Worm (Caenorhabditis elegans) whole organism, L4 larva: ENCODE data around the gene oac-14.

Experiments
- D1046.2 ChIP-seq: fragments of 200-800 bp; sonication (Bioruptor generic); IDR thresholded peaks from 2 replicates; pipeline ENCODE4 v1.3.6; 2022; ENCODE audit warnings: missing genetic modification characterization, missing compliant biosample characterization
- F10B5.3 ChIP-seq: sonication (generic microtip); optimal IDR thresholded peaks from 2 replicates; lab custom pipeline; 2016; ENCODE audit warnings: mild to moderate bottlenecking, missing genetic modification characterization, missing compliant biosample characterization
- T26A8.4 ChIP-seq: fragments of 200-800 bp; sonication (Bioruptor generic); IDR thresholded peaks from 2 replicates; pipeline ENCODE4 v1.3.6; 2022; ENCODE audit warnings: missing genetic modification characterization, missing compliant biosample characterization
- Y75B8A.6 ChIP-seq: fragments of 200-800 bp; sonication (Bioruptor generic); IDR thresholded peaks from 2 replicates; pipeline ENCODE4 v1.3.6; 2022; ENCODE audit warnings: missing genetic modification reagents, missing genetic modification characterization, missing compliant biosample characterization
- aha-1 ChIP-seq: fragments of 150-350 bp; peaks from one replicate; lab custom pipeline; 2014; ENCODE audit warnings: missing biosample characterization, missing genetic modification characterization
- aly-2 ChIP-seq: sonication (generic microtip); optimal IDR thresholded peaks from 2 replicates; lab custom pipeline; 2018; ENCODE audit warnings: missing biosample characterization, missing genetic modification characterization
- ama-1 ChIP-seq: fragments of 150-350 bp; optimal IDR thresholded peaks from 2 replicates; lab custom pipeline; 2014; ENCODE audit warnings: inconsistent platforms, mixed read lengths
- attf-4 ChIP-seq: sonication (generic microtip); optimal IDR thresholded peaks from 3 replicates; lab custom pipeline; 2017; ENCODE audit warnings: missing biosample characterization, missing genetic modification characterization
- ceh-32 ChIP-seq: sonication (generic microtip); optimal IDR thresholded peaks from 2 replicates; lab custom pipeline; 2016; ENCODE audit warnings: mild to moderate bottlenecking, missing genetic modification characterization, missing compliant biosample characterization; ENCODE audit not compliant: poor library complexity
- ceh-44 ChIP-seq: fragments of 200-800 bp; sonication (Bioruptor generic); IDR thresholded peaks from 2 replicates; pipeline ENCODE4 v1.3.6; 2022; ENCODE audit warnings: missing genetic modification reagents, missing genetic modification characterization, missing compliant biosample characterization
- ctbp-1 ChIP-seq: fragments of 200-800 bp; sonication (Bioruptor generic); IDR thresholded peaks from 2 replicates; pipeline ENCODE4 v1.3.6; 2022; ENCODE audit warnings: missing genetic modification reagents, missing genetic modification characterization, missing compliant biosample characterization
- daf-12 ChIP-seq: fragments of 150-350 bp; optimal IDR thresholded peaks from 2 replicates; lab custom pipeline; 2014; ENCODE audit warnings: missing biosample characterization, missing genetic modification reagents, missing genetic modification characterization
- daf-16 ChIP-seq, 3 experiments: sonication (generic microtip); optimal IDR thresholded peaks; 2 replicates each; lab custom pipeline; 2016 to 2017; ENCODE audit warnings: missing genetic modification characterization in 3 of 3, missing genetic modification reagents in 3 of 3, mild to moderate bottlenecking in 2 of 3, missing compliant biosample characterization in 2 of 3, missing biosample characterization in 1 of 3, moderate library complexity in 1 of 3
- daf-8 ChIP-seq: fragments of 200-800 bp; sonication (Bioruptor generic); IDR thresholded peaks from 2 replicates; pipeline ENCODE4 v1.3.6; 2022; ENCODE audit warnings: missing genetic modification characterization, missing compliant biosample characterization
- dmd-8 ChIP-seq: fragments of 200-800 bp; sonication (Bioruptor generic); IDR thresholded peaks from 2 replicates; pipeline ENCODE4 v1.3.6; 2022; ENCODE audit warnings: missing genetic modification characterization, missing compliant biosample characterization
- duxl-1 ChIP-seq: sonication (generic microtip); optimal IDR thresholded peaks from 2 replicates; lab custom pipeline; 2016; ENCODE audit warnings: mild to moderate bottlenecking, missing genetic modification characterization, moderate library complexity, missing compliant biosample characterization; ENCODE audit not compliant: poor library complexity
- egl-27 ChIP-seq: sonication (generic microtip); optimal IDR thresholded peaks from 3 replicates; lab custom pipeline; 2017; ENCODE audit warnings: missing biosample characterization, missing genetic modification reagents, missing genetic modification characterization
- egl-43 ChIP-seq: fragments of 200-800 bp; sonication (Bioruptor generic); IDR thresholded peaks from 2 replicates; pipeline ENCODE4 v1.3.6; 2022; ENCODE audit warnings: missing genetic modification reagents, missing genetic modification characterization, missing compliant biosample characterization
- fkh-10 ChIP-seq: fragments of 150-350 bp; optimal IDR thresholded peaks from 2 replicates; lab custom pipeline; 2014; ENCODE audit warnings: missing biosample characterization, missing genetic modification reagents, missing genetic modification characterization
- hlh-11 ChIP-seq: fragments of 200-800 bp; sonication (Bioruptor generic); optimal IDR thresholded peaks from 2 replicates; lab custom pipeline; 2018; ENCODE audit warnings: mild to moderate bottlenecking, missing genetic modification characterization, missing compliant biosample characterization
- lim-7 ChIP-seq: fragments of 200-800 bp; sonication (Bioruptor generic); IDR thresholded peaks from 2 replicates; pipeline ENCODE4 v1.3.6; 2022; ENCODE audit warnings: missing genetic modification characterization, missing compliant biosample characterization
- lin-15B ChIP-seq: fragments of 150-350 bp; sonication (generic microtip); optimal IDR thresholded peaks from 3 replicates; lab custom pipeline; 2014; ENCODE audit warnings: missing biosample characterization, missing genetic modification characterization
- lir-3 ChIP-seq: sonication (generic microtip); optimal IDR thresholded peaks from 2 replicates; lab custom pipeline; 2016; ENCODE audit warnings: mild to moderate bottlenecking, missing genetic modification characterization, missing compliant biosample characterization
- mxl-2 ChIP-seq: fragments of 200-800 bp; sonication (Bioruptor generic); conservative IDR thresholded peaks from 2 replicates; pipeline ENCODE4 v1.3.6; 2022; ENCODE audit warnings: missing genetic modification reagents, missing genetic modification characterization, missing compliant biosample characterization
- nhr-102 ChIP-seq: sonication (generic microtip); optimal IDR thresholded peaks from 2 replicates; lab custom pipeline; 2016; ENCODE audit warnings: mild to moderate bottlenecking, missing genetic modification characterization, moderate library complexity, missing compliant biosample characterization
- nhr-25 ChIP-seq: sonication (generic microtip); optimal IDR thresholded peaks from 2 replicates; lab custom pipeline; 2017; ENCODE audit warnings: missing genetic modification characterization, mild to moderate bottlenecking, missing compliant biosample characterization, antibody characterized with exemption, moderate library complexity, borderline replicate concordance; ENCODE audit not compliant: insufficient read depth
- nhr-77 ChIP-seq: fragments of 150-350 bp; optimal IDR thresholded peaks from 2 replicates; lab custom pipeline; 2014; ENCODE audit warnings: missing biosample characterization, missing genetic modification characterization
- pha-4 ChIP-seq, 2 experiments: fragments of 150-350 bp in 1 of 2; fragments of 200-800 bp in 1 of 2; sonication (Bioruptor generic) in 1 of 2; IDR thresholded peaks in 1 of 2; optimal IDR thresholded peaks in 1 of 2; 2 replicates each; pipeline versions ENCODE4 v1.3.6 to Lab custom; 2014 to 2022; ENCODE audit warnings: missing genetic modification characterization in 2 of 2, missing genetic modification reagents in 2 of 2, missing biosample characterization in 1 of 2, missing compliant biosample characterization in 1 of 2
- php-3 ChIP-seq: fragments of 200-800 bp; sonication (Bioruptor generic); IDR thresholded peaks from 2 replicates; pipeline ENCODE4 v1.3.6; 2022; ENCODE audit warnings: missing genetic modification reagents, missing genetic modification characterization, missing compliant biosample characterization
- rbr-2 ChIP-seq: sonication (generic microtip); optimal IDR thresholded peaks from 2 replicates; lab custom pipeline; 2016; ENCODE audit warnings: missing genotype, missing genetic modification characterization, missing compliant biosample characterization
- set-16 ChIP-seq: fragments of 200-800 bp; sonication (Bioruptor generic); IDR thresholded peaks from 2 replicates; pipeline ENCODE4 v1.3.6; 2022; ENCODE audit warnings: missing genetic modification reagents, missing genetic modification characterization, missing compliant biosample characterization
- skn-1 ChIP-seq: fragments of 150-350 bp; optimal IDR thresholded peaks from 2 replicates; lab custom pipeline; 2014; ENCODE audit warnings: missing biosample characterization, missing genetic modification characterization
- snpc-1.2 ChIP-seq: fragments of 200-800 bp; sonication (Bioruptor generic); IDR thresholded peaks from 2 replicates; pipeline ENCODE4 v1.3.6; 2022; ENCODE audit warnings: missing genetic modification reagents, missing genetic modification characterization, missing compliant biosample characterization
- tag-97 ChIP-seq: fragments of 200-800 bp; sonication (Bioruptor generic); IDR thresholded peaks from 2 replicates; pipeline ENCODE4 v1.3.6; 2022; ENCODE audit warnings: missing genetic modification characterization, missing compliant biosample characterization
- unc-130 ChIP-seq: sonication (generic microtip); optimal IDR thresholded peaks from 2 replicates; lab custom pipeline; 2016; ENCODE audit warnings: missing genetic modification reagents, missing genetic modification characterization, missing compliant biosample characterization
- ztf-11 ChIP-seq: fragments of 150-350 bp; optimal IDR thresholded peaks from 2 replicates; lab custom pipeline; 2014; ENCODE audit warnings: missing biosample characterization, missing genetic modification characterization

The oac-14 gene

DNA sequence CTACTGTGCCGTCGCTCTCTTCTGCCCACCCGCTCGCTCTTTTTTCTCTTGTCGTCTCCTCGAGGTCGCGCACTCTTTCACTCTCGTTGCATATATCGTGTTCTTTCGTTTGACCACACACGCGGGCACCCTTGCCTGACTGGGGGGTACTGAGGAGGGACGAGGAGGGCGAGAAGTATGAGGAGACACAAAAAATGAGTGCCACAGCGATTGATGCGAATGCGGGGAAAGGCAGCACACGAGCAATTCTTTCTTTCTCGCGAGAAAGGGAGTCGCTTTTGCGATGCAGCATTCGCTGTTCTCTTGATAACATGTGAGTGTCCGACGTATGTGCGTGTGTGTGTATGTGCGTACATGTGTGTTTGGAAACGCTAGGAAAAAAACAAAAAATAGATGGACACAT lies 46.7 kb upstream of the oac-14 start (continued):
- TF ChIP-seq pha-4 (GFP tag; IDR thresholded peaks at IDR 0.05; lab: Robert Waterston, UW): peak; percentile 40; the same call in 1 of the 2 replicates
- no peak for TF ChIP-seq pha-4 (tag; optimal IDR thresholded peaks at IDR 0.05; lab: Kevin White, UChicago)
- TF ChIP-seq D1046.2 (GFP tag; lab: Robert Waterston, UW): no peak
- no peak for TF ChIP-seq egl-27 (tag; lab: Kevin White, UChicago)
- TF ChIP-seq nhr-25 (tag; lab: Kevin White, UChicago): peak; percentile 75
- peak; percentile 77; the same call in 1 of the 2 replicates for TF ChIP-seq egl-43 (GFP tag; lab: Robert Waterston, UW)
- peak; percentile 86 for TF ChIP-seq set-16
- no peak for TF ChIP-seq snpc-1.2 (GFP tag; lab: Robert Waterston, UW)
- peak; percentile 63 for TF ChIP-seq T26A8.4 (GFP tag; lab: Robert Waterston, UW)
- no peak for TF ChIP-seq lir-3 (tag; lab: Kevin White, UChicago)
- no peak for TF ChIP-seq unc-130 (GFP tag; lab: Kevin White, UChicago)
- peak; percentile 74 for TF ChIP-seq ctbp-1 (GFP tag; lab: Robert Waterston, UW)
- peak; percentile 64 for TF ChIP-seq nhr-77 (tag; lab: Kevin White, UChicago)
- TF ChIP-seq ztf-11 (tag; lab: Kevin White, UChicago): no peak
- TF ChIP-seq php-3 (GFP tag; lab: Robert Waterston, UW): no peak
- TF ChIP-seq duxl-1 (tag; lab: Kevin White, UChicago): peak; percentile 43
- TF ChIP-seq nhr-102: peak; percentile 50
- TF ChIP-seq skn-1 (tag; lab: Kevin White, UChicago): no peak
- TF ChIP-seq tag-97: no peak
- no peak for TF ChIP-seq aly-2
- TF ChIP-seq daf-12 (tag; lab: Kevin White, UChicago): no peak
- TF ChIP-seq daf-8: no peak
- no peak for TF ChIP-seq dmd-8
- no peak for TF ChIP-seq mxl-2 (GFP tag; lab: Robert Waterston, UW)
- TF ChIP-seq ceh-44 (GFP tag; lab: Robert Waterston, UW): peak; percentile 72; the same call in 1 of the 2 replicates
- no peak for TF ChIP-seq lin-15B (tag; lab: Kevin White, UChicago)
- TF ChIP-seq F10B5.3 (tag; lab: Kevin White, UChicago): peak; percentile 8
- peak; percentile 14 for TF ChIP-seq ama-1
- peak; percentile 92 for TF ChIP-seq rbr-2 (tag; lab: Kevin White, UChicago)
- TF ChIP-seq hlh-11: peak; percentile 91
- TF ChIP-seq attf-4 (tag; lab: Kevin White, UChicago): no peak
- TF ChIP-seq, all 104 proteins: peak for 50

DNA sequence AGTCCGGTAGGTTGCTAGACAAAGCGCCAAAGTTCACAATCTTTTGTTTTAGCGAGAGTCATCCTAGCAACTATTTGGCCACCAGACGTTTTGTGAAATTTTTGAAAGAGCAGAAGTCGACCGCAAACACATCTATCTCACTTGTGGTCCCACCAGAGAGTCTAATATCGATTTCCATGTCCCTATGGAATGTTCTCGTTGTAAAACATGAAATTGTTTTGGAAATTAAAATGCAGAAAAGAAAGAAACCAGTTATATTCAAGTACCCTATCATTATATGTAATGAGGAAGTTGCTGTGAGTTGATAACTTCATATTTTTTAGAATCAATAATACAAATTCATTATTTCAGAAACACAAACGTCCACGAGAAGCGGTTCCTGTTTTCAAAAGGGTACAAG lies 42.9 kb upstream of the oac-14 start:
- TF ChIP-seq aha-1: peak; percentile 90
- no peak for TF ChIP-seq lir-3 (tag; lab: Kevin White, UChicago)
- TF ChIP-seq, all 104 proteins: peak for 1

DNA sequence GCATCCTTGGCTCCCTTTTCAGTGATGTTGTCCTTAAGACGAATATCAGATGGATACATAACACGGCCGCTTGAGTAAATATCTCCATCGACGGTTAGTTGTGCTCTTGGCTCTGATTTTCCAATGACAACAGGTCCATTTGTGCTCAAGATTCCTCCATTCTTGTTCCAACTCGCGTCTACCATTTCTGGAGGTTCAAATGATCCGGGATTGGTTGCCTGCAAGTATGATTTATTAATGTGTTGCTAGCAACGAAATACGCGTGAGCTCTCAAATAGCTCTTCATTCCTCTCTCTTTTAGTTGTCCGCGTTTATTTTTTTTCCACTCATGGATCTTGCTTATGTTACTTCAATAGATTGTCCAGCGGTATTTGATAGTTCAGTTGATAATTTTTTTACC lies 41.9 kb upstream of the oac-14 start, which contains the start of gene arrd-28:
Gene arrd-28, plus strand, starts transcription at position 301 of the 400 bp plus-strand sequence.
- TF ChIP-seq php-3 (GFP tag; lab: Robert Waterston, UW): 0 out of 2 replicates have a peak, but pooled peaks have one; percentile 24
- no peak for TF ChIP-seq ceh-32 (tag; lab: Kevin White, UChicago)

DNA sequence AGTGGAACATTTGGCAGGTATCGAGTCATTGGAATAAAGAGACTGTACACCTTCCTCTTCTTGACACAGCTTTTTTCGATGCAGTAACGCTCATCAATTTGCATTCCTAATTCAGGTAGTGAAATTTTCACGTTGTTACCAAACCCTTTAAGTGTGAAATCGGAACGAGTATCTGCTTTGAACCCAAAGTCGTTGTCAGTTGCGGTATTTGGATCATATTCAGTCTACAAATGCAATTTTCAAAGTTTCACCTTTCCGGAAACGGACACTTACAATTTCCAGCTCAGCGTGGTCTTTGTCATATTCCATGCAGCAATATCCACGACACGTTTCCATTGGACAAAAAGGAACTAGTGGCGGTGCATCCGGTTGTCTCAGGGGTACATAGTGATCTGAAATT lies 40.8 kb upstream of the oac-14 start:
- TF ChIP-seq lim-7 (no peak), daf-16 (GFP tag; optimal IDR thresholded peaks at IDR 0.05; lab: Kevin White, UChicago) (no peak), daf-16 (tag; optimal IDR thresholded peaks at IDR 0.05; lab: Kevin White, UChicago) (no peak), fkh-10 (no peak), unc-130 (GFP tag; lab: Kevin White, UChicago) (no peak), Y75B8A.6 (no peak), aha-1 (peak; percentile 93)
